Fruit fly (Drosophila melanogaster): ENCODE data around the gene Atf3.

DNA sequence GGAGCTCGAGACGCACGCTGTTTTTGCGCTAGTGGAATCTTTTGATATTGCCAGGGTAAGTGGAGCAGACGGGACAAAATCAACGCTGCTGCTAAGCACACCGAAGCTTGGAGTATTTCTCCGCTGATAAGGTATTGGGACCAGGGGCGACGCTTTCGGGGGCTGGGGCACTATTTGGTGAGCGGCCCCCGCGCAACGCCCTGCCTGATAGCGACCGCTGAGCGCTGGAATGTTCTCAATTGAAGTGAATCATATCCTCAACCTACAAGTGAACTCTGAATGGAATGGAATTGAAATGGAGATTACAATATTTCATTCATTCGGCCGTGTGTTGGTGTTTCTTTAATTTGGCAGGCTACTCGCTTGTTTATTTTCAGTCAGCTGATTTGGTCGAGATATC lies 7.3 kb upstream of the Atf3 start:
- TF ChIP-seq Hr78 (GFP tag; optimal IDR thresholded peaks at IDR 0.05) (no peak), Abd-B (GFP tag; optimal IDR thresholded peaks at IDR 0.05) (no peak), jim (GFP tag; optimal IDR thresholded peaks at IDR 0.05) (no peak), N (GFP tag; optimal IDR thresholded peaks at IDR 0.05) (no peak), Myc (optimal IDR thresholded peaks at IDR 0.05) (no peak), HLH106 (tag; optimal IDR thresholded peaks at IDR 0.05) (no peak), woc (GFP tag; optimal IDR thresholded peaks at IDR 0.05) (no peak), fru (GFP tag; optimal IDR thresholded peaks at IDR 0.05) (no peak), usp (GFP tag; optimal IDR thresholded peaks at IDR 0.05) (no peak), Dif (GFP tag; optimal IDR thresholded peaks at IDR 0.05; ENCODE audit: partially characterized antibody) (no peak)
